Fruit fly (Drosophila melanogaster) whole organism, wandering third instar larva: ENCODE data around the gene CG44174.

Experiments
- Abd-B ChIP-seq: fragments of >200 bp; optimal IDR thresholded peaks from 2 replicates; lab custom pipeline; 2017; ENCODE audit warnings: missing biosample characterization, missing genetic modification characterization
- CG32264 ChIP-seq: fragments of 200-800 bp; sonication (Bioruptor generic); optimal IDR thresholded peaks from 2 replicates; lab custom pipeline; 2016; ENCODE audit warnings: missing biosample characterization, missing genetic modification characterization
- CrebA ChIP-seq: fragments of 200-800 bp; sonication (Bioruptor generic); optimal IDR thresholded peaks from 2 replicates; lab custom pipeline; 2016; ENCODE audit warnings: missing biosample characterization, mild to moderate bottlenecking, missing genetic modification characterization, borderline replicate concordance
- Dfd ChIP-seq: fragments of >200 bp; optimal IDR thresholded peaks from 2 replicates; lab custom pipeline; 2017; ENCODE audit warnings: missing biosample characterization, missing genetic modification characterization
- Dif ChIP-seq: fragments of 200-275, 200-300 bp; sonication (Bioruptor generic); optimal IDR thresholded peaks from 2 replicates; lab custom pipeline; 2018; ENCODE audit warnings: missing biosample characterization, missing genetic modification characterization; ENCODE audit not compliant: partially characterized antibody
- GATAd ChIP-seq: sonication (Bioruptor generic); optimal IDR thresholded peaks from 2 replicates; lab custom pipeline; 2016; ENCODE audit warnings: missing biosample characterization, missing genetic modification characterization
- HLH106 ChIP-seq: fragments of 200-800 bp; optimal IDR thresholded peaks from 3 replicates; lab custom pipeline; 2019; ENCODE audit warnings: missing biosample characterization, mild to moderate bottlenecking, missing genetic modification characterization, moderate library complexity
- Hnf4 ChIP-seq: fragments of 200-800 bp; sonication (Bioruptor generic); optimal IDR thresholded peaks from 2 replicates; lab custom pipeline; 2016; ENCODE audit warnings: missing biosample characterization, mild to moderate bottlenecking, missing genetic modification characterization
- Hr78 ChIP-seq: fragments of >200 bp; optimal IDR thresholded peaks from 2 replicates; lab custom pipeline; 2017; ENCODE audit warnings: missing biosample characterization, missing genetic modification characterization
- Hr83 ChIP-seq: fragments of 200-300 bp; sonication (Bioruptor generic); optimal IDR thresholded peaks from 2 replicates; lab custom pipeline; 2016; ENCODE audit warnings: missing biosample characterization, mild to moderate bottlenecking, missing genetic modification characterization, moderate library complexity; ENCODE audit not compliant: poor library complexity, severe bottlenecking
- Jra ChIP-seq: sonication (Bioruptor generic); optimal IDR thresholded peaks from 2 replicates; lab custom pipeline; 2016; ENCODE audit warnings: missing biosample characterization, missing genetic modification characterization
- Myc ChIP-seq: fragments of >200 bp; optimal IDR thresholded peaks from 2 replicates; lab custom pipeline; 2017
- OdsH ChIP-seq: fragments of 200-800 bp; sonication (Bioruptor generic); optimal IDR thresholded peaks from 2 replicates; lab custom pipeline; 2016; ENCODE audit warnings: missing biosample characterization, mild to moderate bottlenecking, missing genetic modification characterization
- Rel ChIP-seq, 2 experiments: fragments of 200-800 bp; sonication (Bioruptor generic) in 1 of 2; optimal IDR thresholded peaks; 2 replicates in 1 of 2; 3 replicates in 1 of 2; lab custom pipeline; 2016 to 2019; ENCODE audit warnings: mild to moderate bottlenecking in 2 of 2, missing biosample characterization in 2 of 2, missing genetic modification characterization in 2 of 2, moderate library complexity in 1 of 2
- Sp1 ChIP-seq: fragments of 200-800 bp; sonication (Bioruptor generic); optimal IDR thresholded peaks from 3 replicates; lab custom pipeline; 2019; ENCODE audit warnings: missing biosample characterization, mild to moderate bottlenecking, missing genetic modification characterization, moderate library complexity
- br ChIP-seq: fragments of 200-800 bp; sonication (Bioruptor generic); optimal IDR thresholded peaks from 2 replicates; lab custom pipeline; 2016; ENCODE audit warnings: missing biosample characterization, missing genetic modification characterization
- brk ChIP-seq: fragments of 200-800 bp; sonication (Bioruptor generic); optimal IDR thresholded peaks from 2 replicates; lab custom pipeline; 2016; ENCODE audit warnings: missing biosample characterization, mild to moderate bottlenecking, missing genetic modification characterization
- dmrt93B ChIP-seq: fragments of 200-800 bp; sonication (Bioruptor generic); optimal IDR thresholded peaks from 2 replicates; lab custom pipeline; 2018; ENCODE audit warnings: missing biosample characterization, mild to moderate bottlenecking, missing genetic modification characterization
- dsf ChIP-seq: sonication (Bioruptor generic); optimal IDR thresholded peaks from 2 replicates; lab custom pipeline; 2016; ENCODE audit warnings: missing biosample characterization, missing genetic modification characterization, borderline replicate concordance
- ey ChIP-seq: fragments of 200-800 bp; sonication (Bioruptor generic); optimal IDR thresholded peaks from 2 replicates; lab custom pipeline; 2016; ENCODE audit warnings: missing biosample characterization, missing genetic modification characterization
- foxo ChIP-seq, 2 experiments: fragments of 200-800 bp; sonication (Bioruptor generic); optimal IDR thresholded peaks; 2 replicates in 1 of 2; 3 replicates in 1 of 2; lab custom pipeline; 2016 to 2017; ENCODE audit warnings: missing biosample characterization in 2 of 2, missing genetic modification characterization in 2 of 2
- h ChIP-seq: fragments of 200-800 bp; sonication (Bioruptor generic); optimal IDR thresholded peaks from 3 replicates; lab custom pipeline; 2016; ENCODE audit warnings: missing biosample characterization, mild to moderate bottlenecking, missing genetic modification characterization
- jim ChIP-seq: fragments of 175-275, 200-325 bp; sonication (Bioruptor generic); optimal IDR thresholded peaks from 2 replicates; lab custom pipeline; 2016; ENCODE audit warnings: missing biosample characterization, mild to moderate bottlenecking, missing genetic modification characterization
- lola ChIP-seq: fragments of >200 bp; optimal IDR thresholded peaks from 2 replicates; lab custom pipeline; 2017; ENCODE audit warnings: missing biosample characterization, missing genetic modification characterization
- pan ChIP-seq: fragments of >200 bp; optimal IDR thresholded peaks from 2 replicates; lab custom pipeline; 2017
- psq ChIP-seq: fragments of 200-800 bp; sonication (Bioruptor generic); optimal IDR thresholded peaks from 3 replicates; lab custom pipeline; 2017; ENCODE audit warnings: missing biosample characterization, mild to moderate bottlenecking, missing genetic modification characterization, moderate library complexity
- sage ChIP-seq: fragments of 200-800 bp; sonication (Bioruptor generic); optimal IDR thresholded peaks from 2 replicates; lab custom pipeline; 2016; ENCODE audit warnings: missing biosample characterization, mild to moderate bottlenecking, missing genetic modification characterization
- tai ChIP-seq: sonication (Bioruptor generic); optimal IDR thresholded peaks from 2 replicates; lab custom pipeline; 2016; ENCODE audit warnings: missing biosample characterization, missing genetic modification characterization
- usp ChIP-seq: fragments of >200 bp; optimal IDR thresholded peaks from 2 replicates; lab custom pipeline; 2017; ENCODE audit warnings: missing biosample characterization, missing genetic modification characterization
- woc ChIP-seq: sonication (Bioruptor generic); optimal IDR thresholded peaks from 2 replicates; lab custom pipeline; 2016; ENCODE audit warnings: missing biosample characterization, mild to moderate bottlenecking, missing genetic modification characterization

Gene CG44174

DNA sequence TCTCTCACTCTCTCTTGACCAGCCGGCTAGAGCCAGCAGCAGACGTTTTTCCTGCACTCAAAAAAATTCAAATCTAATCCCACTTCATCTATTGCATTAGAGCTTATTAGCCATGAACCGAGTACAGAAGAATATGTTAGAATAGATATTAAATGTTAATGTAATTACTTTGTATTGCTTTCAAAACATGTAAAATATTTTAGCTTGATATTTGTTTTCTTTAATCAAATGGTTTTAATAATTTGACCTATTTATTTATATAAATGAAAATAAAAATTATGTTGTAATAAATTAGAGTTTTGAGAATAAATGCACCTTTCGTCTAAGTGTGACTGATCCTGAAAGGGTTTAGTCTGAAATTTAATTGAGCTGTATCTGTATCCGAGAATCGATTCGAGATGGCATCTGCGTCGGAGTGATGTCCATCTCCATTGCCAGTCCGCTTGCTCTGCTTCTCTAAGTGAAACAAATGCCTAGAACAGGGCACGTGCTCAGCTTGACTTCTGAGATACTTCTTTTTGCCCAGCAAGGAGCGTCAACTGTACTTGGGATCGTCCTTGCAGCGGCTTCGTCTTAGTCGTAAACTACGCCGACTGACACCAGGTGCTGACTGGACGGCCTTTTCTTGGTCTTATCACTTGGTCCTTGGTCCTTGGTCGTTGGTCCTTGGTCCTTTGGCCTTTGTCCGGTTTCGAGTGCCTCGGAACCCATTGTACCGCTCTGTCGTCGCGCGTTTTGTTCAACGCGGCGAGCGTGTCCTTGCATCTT is 43.0 kb upstream of the CG44174 start:
- no peak for TF ChIP-seq Rel (GFP tag; optimal IDR thresholded peaks at IDR 0.05; lab: Kevin White, UChicago)
- no peak for TF ChIP-seq Rel (tag; optimal IDR thresholded peaks at IDR 0.05; lab: Kevin White, UChicago)
- TF ChIP-seq HLH106 (tag; lab: Kevin White, UChicago): no peak
- TF ChIP-seq CG32264 (GFP tag; lab: Kevin White, UChicago): no peak
- TF ChIP-seq OdsH (GFP tag; lab: Kevin White, UChicago): no peak
- no peak for TF ChIP-seq Hr78
- TF ChIP-seq ey (GFP tag; lab: Kevin White, UChicago): no peak
- no peak for TF ChIP-seq Dfd (GFP tag; lab: Kevin White, UChicago)
- no peak for TF ChIP-seq pan (lab: Kevin White, UChicago)
- TF ChIP-seq lola: no peak
- no peak for TF ChIP-seq sage (GFP tag; lab: Kevin White, UChicago)
- TF ChIP-seq foxo (GFP tag; optimal IDR thresholded peaks at IDR 0.05; lab: Kevin White, UChicago): no peak
- TF ChIP-seq, all 38 proteins: peak for 0

DNA sequence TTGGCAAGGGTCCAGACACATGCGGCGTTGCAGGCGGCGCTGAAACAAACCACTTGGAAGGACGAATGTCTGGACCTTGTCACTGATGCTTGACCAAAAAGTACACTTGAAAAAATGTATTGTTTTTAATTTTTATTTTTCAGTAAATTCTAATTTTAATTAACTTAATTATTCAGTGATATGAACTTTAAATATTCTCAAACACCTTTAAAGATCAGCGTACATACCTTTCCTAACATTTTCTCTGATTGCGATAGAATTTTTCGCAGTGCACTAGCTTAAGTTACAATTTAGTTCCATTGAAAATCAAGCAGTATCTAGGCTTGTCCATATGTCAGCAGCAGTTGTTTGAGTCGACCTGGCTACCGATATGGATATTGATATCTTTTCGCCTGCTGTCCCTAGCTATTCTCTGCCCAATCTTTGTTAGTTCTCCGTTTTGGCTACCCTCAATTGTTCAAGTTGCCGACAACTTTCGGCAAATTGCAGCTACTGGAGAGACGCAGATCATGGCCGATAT is 41.8 kb upstream of the CG44174 start:
- TF ChIP-seq Myc (no peak), br (GFP tag; lab: Kevin White, UChicago) (no peak), Dif (GFP tag; lab: Kevin White, UChicago) (no peak), GATAd (no peak), CrebA (GFP tag; lab: Kevin White, UChicago) (no peak), tai (GFP tag; lab: Kevin White, UChicago) (no peak), Jra (no peak), ey (GFP tag; lab: Kevin White, UChicago) (no peak), woc (GFP tag; lab: Kevin White, UChicago) (no peak), brk (GFP tag; lab: Kevin White, UChicago) (no peak)

DNA sequence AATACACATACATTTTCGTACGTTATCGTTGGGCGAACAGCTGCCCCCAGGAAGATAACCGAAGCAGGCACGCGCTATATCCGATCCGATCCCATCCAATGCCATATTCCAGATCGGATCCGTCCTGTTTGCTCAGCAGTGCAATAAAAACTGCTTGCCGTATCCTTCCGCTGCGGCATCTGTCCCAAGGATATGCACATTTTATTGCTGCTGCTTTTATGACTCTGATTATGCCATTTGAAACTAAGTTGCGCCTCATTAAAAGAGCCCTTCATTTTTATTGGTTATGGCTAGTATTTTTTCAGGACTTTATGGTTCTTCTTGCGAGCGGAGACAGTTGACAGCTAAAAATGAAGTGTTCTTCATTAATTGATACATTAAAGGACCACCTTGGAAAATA is 38.0 kb upstream of the CG44174 start:
- TF ChIP-seq Hr83 (no peak), Rel (GFP tag; optimal IDR thresholded peaks at IDR 0.05; lab: Kevin White, UChicago) (no peak), Rel (tag; optimal IDR thresholded peaks at IDR 0.05; lab: Kevin White, UChicago) (no peak), psq (GFP tag; lab: Kevin White, UChicago) (no peak), Abd-B (no peak), foxo (GFP tag; optimal IDR thresholded peaks at IDR 0.05; lab: Kevin White, UChicago) (no peak), usp (GFP tag; lab: Kevin White, UChicago) (no peak), jim (GFP tag; lab: Kevin White, UChicago) (no peak), GATAd (no peak), Hr78 (no peak), dmrt93B (GFP tag; lab: Kevin White, UChicago) (no peak)

DNA sequence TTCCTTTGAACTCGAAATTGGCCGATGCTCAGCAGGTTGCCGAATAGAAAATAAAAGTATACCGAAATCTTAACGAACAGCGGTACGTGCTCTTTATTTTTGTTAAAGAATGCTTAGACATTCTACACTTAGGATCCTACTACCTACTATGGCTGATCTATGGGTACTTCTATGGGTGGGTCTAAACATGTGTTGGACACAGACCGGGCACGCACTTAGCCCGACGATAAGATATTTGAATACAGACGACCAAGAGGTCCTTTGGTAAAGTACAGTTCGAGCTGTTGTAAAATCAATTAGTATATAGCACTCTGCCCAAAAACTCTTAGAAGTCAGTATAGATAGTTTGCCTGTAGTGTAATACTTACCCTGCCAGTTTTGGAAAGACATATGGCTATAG is 35.1 kb upstream of the CG44174 start:
- TF ChIP-seq CrebA (GFP tag; lab: Kevin White, UChicago): no peak
- TF ChIP-seq usp (GFP tag; lab: Kevin White, UChicago): no peak
- no peak for TF ChIP-seq Rel (GFP tag; optimal IDR thresholded peaks at IDR 0.05; lab: Kevin White, UChicago)
- no peak for TF ChIP-seq Rel (tag; optimal IDR thresholded peaks at IDR 0.05; lab: Kevin White, UChicago)
- TF ChIP-seq OdsH (GFP tag; lab: Kevin White, UChicago): no peak
- TF ChIP-seq psq (GFP tag; lab: Kevin White, UChicago): no peak
- TF ChIP-seq Hnf4 (GFP tag; lab: Kevin White, UChicago): no peak
- no peak for TF ChIP-seq h (GFP tag; lab: Kevin White, UChicago)
- no peak for TF ChIP-seq Abd-B
- no peak for TF ChIP-seq CG32264 (GFP tag; lab: Kevin White, UChicago)
- TF ChIP-seq dsf (GFP tag; lab: Kevin White, UChicago): no peak

DNA sequence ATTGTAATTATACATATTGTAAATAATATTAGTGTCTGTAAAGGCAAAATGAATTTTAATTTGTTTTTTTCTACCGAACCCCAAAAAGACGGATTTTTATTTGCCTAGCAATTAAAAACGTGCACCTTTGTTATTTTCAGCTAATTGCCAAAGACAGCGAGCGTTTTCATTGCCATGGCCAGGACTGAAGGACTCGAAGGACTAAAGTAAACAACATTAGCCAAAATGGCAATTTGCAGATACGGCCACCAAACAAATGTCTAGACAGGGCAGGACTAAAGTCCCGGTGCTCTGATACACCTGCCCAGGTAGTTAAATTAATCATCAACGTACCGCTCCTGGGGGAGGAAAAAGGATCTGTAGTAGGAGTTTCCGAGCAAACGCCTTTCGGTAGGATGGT is 34.6 kb upstream of the CG44174 start:
- TF ChIP-seq Hnf4 (GFP tag; lab: Kevin White, UChicago): no peak
- TF ChIP-seq Abd-B: no peak
- TF ChIP-seq usp (GFP tag; lab: Kevin White, UChicago): no peak
- TF ChIP-seq Dfd (GFP tag; lab: Kevin White, UChicago): no peak
- no peak for TF ChIP-seq Sp1 (GFP tag; lab: Kevin White, UChicago)
